Fruit fly (Drosophila melanogaster) whole organism, embryonic: Measurements from ENCODE around the gene CG16736.

Experiments used
- Atf6 ChIP-seq: fragments of 200-800 bp; sonication (Bioruptor generic); IDR thresholded peaks from 2 replicates; pipeline ENCODE4 v1.3.6; 2022; ENCODE audit warnings: missing biosample characterization, missing genetic modification characterization
- CG1024 ChIP-seq: fragments of 200-800 bp; sonication (Bioruptor generic); IDR thresholded peaks from 2 replicates; pipeline ENCODE4 v1.3.6; 2022; ENCODE audit warnings: missing biosample characterization, missing genetic modification characterization
- CG10654 ChIP-seq: fragments of 200-800 bp; sonication (Bioruptor generic); optimal IDR thresholded peaks from 2 replicates; lab custom pipeline; 2016; ENCODE audit warnings: missing biosample characterization, missing genetic modification characterization
- CG11504 ChIP-seq: fragments of 200-800 bp; sonication (Bioruptor generic); optimal IDR thresholded peaks from 3 replicates; lab custom pipeline; 2019; ENCODE audit warnings: missing biosample characterization, mild to moderate bottlenecking, missing genetic modification characterization, moderate library complexity
- CG11723 ChIP-seq: fragments of 200-800 bp; sonication (Bioruptor generic); optimal IDR thresholded peaks from 2 replicates; lab custom pipeline; 2017; ENCODE audit warnings: missing biosample characterization, mild to moderate bottlenecking, missing genetic modification characterization
- CG12071 ChIP-seq: fragments of 200-800 bp; sonication (Bioruptor generic); optimal IDR thresholded peaks from 3 replicates; lab custom pipeline; 2018; ENCODE audit warnings: missing biosample characterization, mild to moderate bottlenecking, missing genetic modification characterization
- CG1233 ChIP-seq: fragments of 200-800 bp; sonication (Bioruptor generic); optimal IDR thresholded peaks from 4 replicates; lab custom pipeline; 2018; ENCODE audit warnings: missing biosample characterization, mild to moderate bottlenecking, missing genetic modification characterization
- CG13287 ChIP-seq: fragments of 200-800 bp; sonication (Bioruptor generic); IDR thresholded peaks from 2 replicates; pipeline ENCODE4 v1.3.6; 2022; ENCODE audit warnings: missing biosample characterization, missing genetic modification characterization; ENCODE audit not compliant: partially characterized antibody
- CG16813 ChIP-seq: fragments of 200-800 bp; sonication (Bioruptor generic); IDR thresholded peaks from 3 replicates; pipeline ENCODE4 v1.3.6; 2022; ENCODE audit warnings: missing biosample characterization, missing genetic modification characterization; ENCODE audit not compliant: partially characterized antibody
- CG17186 ChIP-seq: fragments of 200-800 bp; sonication (Bioruptor generic); optimal IDR thresholded peaks from 3 replicates; lab custom pipeline; 2017; ENCODE audit warnings: missing biosample characterization, missing genetic modification reagents, missing genetic modification characterization
- CG18619 ChIP-seq: fragments of 200-800 bp; sonication (Bioruptor generic); optimal IDR thresholded peaks from 3 replicates; lab custom pipeline; 2017; ENCODE audit warnings: missing biosample characterization, mild to moderate bottlenecking, missing genetic modification characterization
- CG2116 ChIP-seq: fragments of 200-800 bp; sonication (Bioruptor generic); optimal IDR thresholded peaks from 3 replicates; lab custom pipeline; 2018; ENCODE audit warnings: missing biosample characterization, mild to moderate bottlenecking, missing genetic modification characterization
- CG31441 ChIP-seq: fragments of 200-800 bp; sonication (Bioruptor generic); IDR thresholded peaks from 2 replicates; pipeline ENCODE4 v1.3.6; 2022; ENCODE audit warnings: missing biosample characterization, missing genetic modification characterization
- CG34422 ChIP-seq: fragments of 200-800 bp; sonication (Bioruptor generic); IDR thresholded peaks from 3 replicates; pipeline ENCODE4 v1.3.6; 2022; ENCODE audit warnings: missing biosample characterization, missing genetic modification characterization
- CG43689 ChIP-seq: fragments of 200-800 bp; sonication (Bioruptor generic); IDR thresholded peaks from 2 replicates; pipeline ENCODE4 v1.3.6; 2022; ENCODE audit warnings: missing biosample characterization, missing genetic modification characterization
- CG4820 ChIP-seq: fragments of 200-800 bp; sonication (Bioruptor generic); optimal IDR thresholded peaks from 3 replicates; lab custom pipeline; 2016; ENCODE audit warnings: missing biosample characterization, missing genetic modification characterization
- CG5953 ChIP-seq: fragments of 200-800 bp; sonication (Bioruptor generic); IDR thresholded peaks from 2 replicates; pipeline ENCODE4 v1.3.6; 2022; ENCODE audit warnings: missing biosample characterization, missing genetic modification characterization
- CG7271 ChIP-seq: fragments of 200-800 bp; sonication (Bioruptor generic); optimal IDR thresholded peaks from 2 replicates; lab custom pipeline; 2018; ENCODE audit warnings: missing biosample characterization, mild to moderate bottlenecking, missing genetic modification characterization, moderate library complexity
- CG7745 ChIP-seq: fragments of 200-800 bp; sonication (Bioruptor generic); optimal IDR thresholded peaks from 2 replicates; lab custom pipeline; 2018; ENCODE audit warnings: missing biosample characterization, mild to moderate bottlenecking, missing genetic modification characterization, moderate library complexity
- CG7839 ChIP-seq: fragments of 200-800 bp; sonication (Bioruptor generic); optimal IDR thresholded peaks from 3 replicates; lab custom pipeline; 2018; ENCODE audit warnings: missing biosample characterization, mild to moderate bottlenecking, missing genetic modification characterization, moderate library complexity
- CG8924 ChIP-seq: fragments of 200-800 bp; optimal IDR thresholded peaks from 3 replicates; lab custom pipeline; 2019; ENCODE audit warnings: missing biosample characterization, mild to moderate bottlenecking, missing genetic modification characterization, moderate library complexity
- D ChIP-seq, 2 experiments: fragments of 200-800 bp in 1 of 2; fragments of >200 bp in 1 of 2; sonication (Bioruptor generic) in 1 of 2; optimal IDR thresholded peaks; 2 replicates in 1 of 2; 3 replicates in 1 of 2; lab custom pipeline; 2017; ENCODE audit warnings: mild to moderate bottlenecking in 1 of 2, missing biosample characterization in 1 of 2, missing genetic modification characterization in 1 of 2, missing genetic modification reagents in 1 of 2
- E2f1 ChIP-seq: fragments of 200-800 bp; sonication (Bioruptor generic); IDR thresholded peaks from 2 replicates; pipeline ENCODE4 v1.3.6; 2022; ENCODE audit warnings: missing biosample characterization, missing genetic modification characterization
- Neu2 ChIP-seq: fragments of 200-800 bp; sonication (Bioruptor generic); optimal IDR thresholded peaks from 3 replicates; lab custom pipeline; 2016; ENCODE audit warnings: missing biosample characterization, missing genetic modification characterization, borderline replicate concordance
- Oli ChIP-seq: fragments of 200-800 bp; sonication (Bioruptor generic); optimal IDR thresholded peaks from 2 replicates; lab custom pipeline; 2018; ENCODE audit warnings: missing biosample characterization, mild to moderate bottlenecking, missing genetic modification characterization, moderate library complexity
- Scr ChIP-seq: fragments of 200-800 bp; sonication (Bioruptor generic); IDR thresholded peaks from 2 replicates; pipeline ENCODE4 v1.3.6; 2022; ENCODE audit warnings: missing biosample characterization, missing genetic modification characterization; ENCODE audit not compliant: partially characterized antibody
- Sin3A ChIP-seq: fragments of >200 bp; optimal IDR thresholded peaks from 2 replicates; lab custom pipeline; 2018
- TFAM ChIP-seq: fragments of 200-800 bp; sonication (Bioruptor generic); optimal IDR thresholded peaks from 2 replicates; lab custom pipeline; 2017; ENCODE audit warnings: missing biosample characterization, missing genetic modification characterization, inconsistent platforms
- Trl ChIP-seq, 3 experiments: fragments of >200 bp in 2 of 3; fragments of 200-800 bp in 1 of 3; sonication (Bioruptor generic) in 1 of 3; optimal IDR thresholded peaks; 2 replicates in 1 of 3; 3 replicates in 2 of 3; lab custom pipeline; 2016 to 2017; ENCODE audit warnings: missing biosample characterization in 1 of 3, missing genetic modification characterization in 1 of 3
- Vsx1 ChIP-seq: fragments of 200-800 bp; sonication (Bioruptor generic); optimal IDR thresholded peaks from 2 replicates; lab custom pipeline; 2017; ENCODE audit warnings: missing biosample characterization, mild to moderate bottlenecking, missing genetic modification characterization, missing genetic modification reagents
- cas ChIP-seq: fragments of 200-800 bp; sonication (Bioruptor generic); IDR thresholded peaks from 2 replicates; pipeline ENCODE4 v1.3.6; 2022; ENCODE audit warnings: missing biosample characterization, missing genetic modification characterization
- dan ChIP-seq: fragments of 200-800 bp; sonication (Bioruptor generic); IDR thresholded peaks from 2 replicates; pipeline ENCODE4 v1.3.6; 2022; ENCODE audit warnings: missing biosample characterization, missing genetic modification characterization
- dmrt99B ChIP-seq: fragments of 200-800 bp; sonication (Bioruptor generic); optimal IDR thresholded peaks from 2 replicates; lab custom pipeline; 2018; ENCODE audit warnings: missing biosample characterization, mild to moderate bottlenecking, missing genetic modification characterization, moderate library complexity
- her ChIP-seq: fragments of 200-800 bp; sonication (Bioruptor generic); optimal IDR thresholded peaks from 2 replicates; lab custom pipeline; 2016; ENCODE audit warnings: missing biosample characterization, missing genetic modification characterization
- insv ChIP-seq, 2 experiments: fragments of 200-800 bp; sonication (Bioruptor generic); optimal IDR thresholded peaks; 3 replicates each; lab custom pipeline; 2016 to 2018; ENCODE audit warnings: missing biosample characterization in 2 of 2, missing genetic modification characterization in 2 of 2
- luna ChIP-seq: fragments of 200-800 bp; sonication (Bioruptor generic); optimal IDR thresholded peaks from 2 replicates; lab custom pipeline; 2016; ENCODE audit warnings: missing biosample characterization, missing genetic modification characterization
- nerfin-1 ChIP-seq: fragments of 200-800 bp; sonication (Bioruptor generic); optimal IDR thresholded peaks from 3 replicates; lab custom pipeline; 2019; ENCODE audit warnings: missing biosample characterization, mild to moderate bottlenecking, missing genetic modification characterization, moderate library complexity
- pzg ChIP-seq: fragments of 200-800 bp; sonication (Bioruptor generic); optimal IDR thresholded peaks from 3 replicates; lab custom pipeline; 2018; ENCODE audit warnings: missing biosample characterization, mild to moderate bottlenecking, missing genetic modification characterization, moderate library complexity
- sd ChIP-seq: fragments of 200-800 bp; sonication (Bioruptor generic); optimal IDR thresholded peaks from 3 replicates; lab custom pipeline; 2018; ENCODE audit warnings: missing biosample characterization, mild to moderate bottlenecking, missing genetic modification characterization, moderate library complexity
- sna ChIP-seq: fragments of 200-800 bp; sonication (Bioruptor generic); IDR thresholded peaks from 2 replicates; pipeline ENCODE4 v1.3.6; 2022; ENCODE audit warnings: missing biosample characterization, missing genetic modification characterization; ENCODE audit not compliant: partially characterized antibody
- sob ChIP-seq: fragments of 200-800 bp; sonication (Bioruptor generic); IDR thresholded peaks from 2 replicates; pipeline ENCODE4 v1.3.6; 2022; ENCODE audit warnings: missing biosample characterization, missing genetic modification characterization
- sqz ChIP-seq: fragments of 200-800 bp; sonication (Bioruptor generic); optimal IDR thresholded peaks from 3 replicates; lab custom pipeline; 2018; ENCODE audit warnings: missing biosample characterization, mild to moderate bottlenecking, missing genetic modification characterization
- ssp ChIP-seq: fragments of 200-800 bp; sonication (Bioruptor generic); IDR thresholded peaks from 2 replicates; pipeline ENCODE4 v1.3.6; 2022; ENCODE audit warnings: missing biosample characterization, missing genetic modification characterization
- tin ChIP-seq: fragments of 200-800 bp; sonication (Bioruptor generic); optimal IDR thresholded peaks from 3 replicates; lab custom pipeline; 2016; ENCODE audit warnings: missing biosample characterization, missing genetic modification characterization
- trem ChIP-seq: fragments of 200-800 bp; optimal IDR thresholded peaks from 3 replicates; lab custom pipeline; 2019; ENCODE audit warnings: missing biosample characterization, mild to moderate bottlenecking, missing genetic modification characterization, moderate library complexity
- unc-4 ChIP-seq: fragments of 200-800 bp; sonication (Bioruptor generic); IDR thresholded peaks from 2 replicates; pipeline ENCODE4 v1.3.6; 2022; ENCODE audit warnings: missing biosample characterization, missing genetic modification characterization; ENCODE audit not compliant: partially characterized antibody
- wek ChIP-seq: fragments of 200-800 bp; sonication (Bioruptor generic); optimal IDR thresholded peaks from 3 replicates; lab custom pipeline; 2018; ENCODE audit warnings: missing biosample characterization, mild to moderate bottlenecking, missing genetic modification characterization, moderate library complexity
- wor ChIP-seq: fragments of 200-800 bp; sonication (Bioruptor generic); IDR thresholded peaks from 2 replicates; pipeline ENCODE4 v1.3.6; 2022; ENCODE audit warnings: missing biosample characterization, missing genetic modification characterization
- zfh2 ChIP-seq: fragments of 200-800 bp; sonication (Bioruptor generic); optimal IDR thresholded peaks from 2 replicates; lab custom pipeline; 2016; ENCODE audit warnings: missing biosample characterization, missing genetic modification characterization

CG16736 gene

dm6 chr3R:9239941-9240400 lies 17.5 kb downstream of the CG16736 start:
- TF ChIP-seq CG7745 (tag; lab: Kevin White, UChicago) (no peak), CG16813 (GFP tag; lab: Robert Waterston, UW) (peak; percentile 79), insv (GFP tag; optimal IDR thresholded peaks at IDR 0.05; lab: Kevin White, UChicago) (no peak), sob (GFP tag; lab: Robert Waterston, UW) (no peak), CG18619 (GFP tag; lab: Kevin White, UChicago) (no peak), CG12071 (GFP tag; lab: Kevin White, UChicago) (no peak), Sin3A (lab: Kevin White, UChicago) (peak; percentile 8), CG11723 (GFP tag; lab: Kevin White, UChicago) (peak; percentile 21), Trl (optimal IDR thresholded peaks at IDR 0.05; lab: Kevin White, UChicago) (peak; percentile 61 to 75), Trl (GFP tag; optimal IDR thresholded peaks at IDR 0.05; lab: Kevin White, UChicago) (no peak), zfh2 (GFP tag; lab: Kevin White, UChicago) (no peak), her (GFP tag; lab: Kevin White, UChicago) (no peak), CG5953 (GFP tag; lab: Robert Waterston, UW) (no peak), CG43689 (no peak), Vsx1 (GFP tag; lab: Kevin White, UChicago) (no peak), TFAM (GFP tag; lab: Kevin White, UChicago) (no peak), CG11504 (tag; lab: Kevin White, UChicago) (no peak), sd (tag; lab: Kevin White, UChicago) (no peak), dan (no peak), CG10654 (GFP tag; lab: Kevin White, UChicago) (no peak), Atf6 (0 out of 2 replicates have a peak, but pooled peaks have one; percentile 1), wek (GFP tag; lab: Kevin White, UChicago) (no peak), CG2116 (GFP tag; lab: Kevin White, UChicago) (peak; percentile 97), luna (no peak), sqz (GFP tag; lab: Kevin White, UChicago) (peak; percentile 69), sna (peak; percentile 79), dmrt99B (tag; lab: Kevin White, UChicago) (no peak), Neu2 (no peak), unc-4 (GFP tag; lab: Robert Waterston, UW) (peak; percentile 86), Oli (tag; lab: Kevin White, UChicago) (no peak), D (optimal IDR thresholded peaks at IDR 0.05; lab: Kevin White, UChicago) (no peak), D (GFP tag; optimal IDR thresholded peaks at IDR 0.05; lab: Kevin White, UChicago) (no peak), CG31441 (GFP tag; lab: Robert Waterston, UW) (no peak), CG7839 (tag; lab: Kevin White, UChicago) (no peak), CG7271 (peak; percentile 27), trem (tag; lab: Kevin White, UChicago) (peak; percentile 76), E2f1 (GFP tag; lab: Robert Waterston, UW) (no peak), CG1233 (no peak), tin (GFP tag; lab: Kevin White, UChicago) (no peak), nerfin-1 (peak; percentile 21), wor (GFP tag; lab: Robert Waterston, UW) (no peak), ssp (GFP tag; lab: Robert Waterston, UW) (no peak), CG17186 (GFP tag; lab: Kevin White, UChicago) (peak; percentile 89), cas (GFP tag; lab: Robert Waterston, UW) (no peak), CG8924 (tag; lab: Kevin White, UChicago) (peak; percentile 22), CG13287 (GFP tag; lab: Robert Waterston, UW) (peak; percentile 91), CG34422 (peak; percentile 36; the same call in 1 of the 3 replicates), CG1024 (GFP tag; lab: Robert Waterston, UW) (no peak), pzg (GFP tag; lab: Kevin White, UChicago) (peak; percentile 50), CG4820 (no peak), Scr (peak; percentile 80)
